Fruit fly (Drosophila melanogaster): Measurements from ENCODE around the gene CG6980.

- TF ChIP-seq nerfin-2 (GFP tag; IDR thresholded peaks at IDR 0.05; ENCODE audit: partially characterized antibody) = peak; percentile 88
- TF ChIP-seq CG5245 (GFP tag; optimal IDR thresholded peaks at IDR 0.05) = no peak
These were observed 2.4 kb upstream of the CG6980 start, which contains the start of gene polybromo for dm6 chr3R:24805048-24805447.

Data from whole organism, embryonic.